Fruit fly (Drosophila melanogaster) whole organism, wandering third instar larva: Measurements from ENCODE around the gene CG45486.
"Not testable (repeated sequence)": the region's sequence is repeated elsewhere in the genome, so short reads cannot be mapped to it uniquely, and the experiment has no call there.

Source experiments
- CG32264 ChIP-seq: fragments of 200-800 bp; sonication (Bioruptor generic); optimal IDR thresholded peaks from 2 replicates; lab custom pipeline; 2016; ENCODE audit warnings: missing biosample characterization, missing genetic modification characterization
- GATAd ChIP-seq: sonication (Bioruptor generic); optimal IDR thresholded peaks from 2 replicates; lab custom pipeline; 2016; ENCODE audit warnings: missing biosample characterization, missing genetic modification characterization
- Hnf4 ChIP-seq: fragments of 200-800 bp; sonication (Bioruptor generic); optimal IDR thresholded peaks from 2 replicates; lab custom pipeline; 2016; ENCODE audit warnings: missing biosample characterization, mild to moderate bottlenecking, missing genetic modification characterization
- Hr78 ChIP-seq: fragments of >200 bp; optimal IDR thresholded peaks from 2 replicates; lab custom pipeline; 2017; ENCODE audit warnings: missing biosample characterization, missing genetic modification characterization
- Hr83 ChIP-seq: fragments of 200-300 bp; sonication (Bioruptor generic); optimal IDR thresholded peaks from 2 replicates; lab custom pipeline; 2016; ENCODE audit warnings: missing biosample characterization, mild to moderate bottlenecking, missing genetic modification characterization, moderate library complexity; ENCODE audit not compliant: poor library complexity, severe bottlenecking
- Mio ChIP-seq: sonication (Bioruptor generic); optimal IDR thresholded peaks from 2 replicates; lab custom pipeline; 2016; ENCODE audit warnings: missing biosample characterization, missing genetic modification characterization
- Myc ChIP-seq: fragments of >200 bp; optimal IDR thresholded peaks from 2 replicates; lab custom pipeline; 2017
- OdsH ChIP-seq: fragments of 200-800 bp; sonication (Bioruptor generic); optimal IDR thresholded peaks from 2 replicates; lab custom pipeline; 2016; ENCODE audit warnings: missing biosample characterization, mild to moderate bottlenecking, missing genetic modification characterization
- Rel ChIP-seq, 2 experiments: fragments of 200-800 bp; sonication (Bioruptor generic) in 1 of 2; optimal IDR thresholded peaks; 2 replicates in 1 of 2; 3 replicates in 1 of 2; lab custom pipeline; 2016 to 2019; ENCODE audit warnings: mild to moderate bottlenecking in 2 of 2, missing biosample characterization in 2 of 2, missing genetic modification characterization in 2 of 2, moderate library complexity in 1 of 2
- Sp1 ChIP-seq: fragments of 200-800 bp; sonication (Bioruptor generic); optimal IDR thresholded peaks from 3 replicates; lab custom pipeline; 2019; ENCODE audit warnings: missing biosample characterization, mild to moderate bottlenecking, missing genetic modification characterization, moderate library complexity
- Vsx2 ChIP-seq: fragments of 200-300, 225-300 bp; sonication (Bioruptor generic); optimal IDR thresholded peaks from 2 replicates; lab custom pipeline; 2018; ENCODE audit warnings: missing biosample characterization, missing genetic modification characterization; ENCODE audit not compliant: partially characterized antibody
- br ChIP-seq: fragments of 200-800 bp; sonication (Bioruptor generic); optimal IDR thresholded peaks from 2 replicates; lab custom pipeline; 2016; ENCODE audit warnings: missing biosample characterization, missing genetic modification characterization
- brk ChIP-seq: fragments of 200-800 bp; sonication (Bioruptor generic); optimal IDR thresholded peaks from 2 replicates; lab custom pipeline; 2016; ENCODE audit warnings: missing biosample characterization, mild to moderate bottlenecking, missing genetic modification characterization
- dsf ChIP-seq: sonication (Bioruptor generic); optimal IDR thresholded peaks from 2 replicates; lab custom pipeline; 2016; ENCODE audit warnings: missing biosample characterization, missing genetic modification characterization, borderline replicate concordance
- ey ChIP-seq: fragments of 200-800 bp; sonication (Bioruptor generic); optimal IDR thresholded peaks from 2 replicates; lab custom pipeline; 2016; ENCODE audit warnings: missing biosample characterization, missing genetic modification characterization
- foxo ChIP-seq, 2 experiments: fragments of 200-800 bp; sonication (Bioruptor generic); optimal IDR thresholded peaks; 2 replicates in 1 of 2; 3 replicates in 1 of 2; lab custom pipeline; 2016 to 2017; ENCODE audit warnings: missing biosample characterization in 2 of 2, missing genetic modification characterization in 2 of 2
- fru ChIP-seq: fragments of 200-800 bp; sonication (Bioruptor generic); optimal IDR thresholded peaks from 3 replicates; lab custom pipeline; 2016; ENCODE audit warnings: missing biosample characterization, mild to moderate bottlenecking, missing genetic modification characterization
- h ChIP-seq: fragments of 200-800 bp; sonication (Bioruptor generic); optimal IDR thresholded peaks from 3 replicates; lab custom pipeline; 2016; ENCODE audit warnings: missing biosample characterization, mild to moderate bottlenecking, missing genetic modification characterization
- jim ChIP-seq: fragments of 175-275, 200-325 bp; sonication (Bioruptor generic); optimal IDR thresholded peaks from 2 replicates; lab custom pipeline; 2016; ENCODE audit warnings: missing biosample characterization, mild to moderate bottlenecking, missing genetic modification characterization
- lola ChIP-seq: fragments of >200 bp; optimal IDR thresholded peaks from 2 replicates; lab custom pipeline; 2017; ENCODE audit warnings: missing biosample characterization, missing genetic modification characterization
- pan ChIP-seq: fragments of >200 bp; optimal IDR thresholded peaks from 2 replicates; lab custom pipeline; 2017
- sage ChIP-seq: fragments of 200-800 bp; sonication (Bioruptor generic); optimal IDR thresholded peaks from 2 replicates; lab custom pipeline; 2016; ENCODE audit warnings: missing biosample characterization, mild to moderate bottlenecking, missing genetic modification characterization
- sv ChIP-seq: fragments of 200-800 bp; sonication (Bioruptor generic); optimal IDR thresholded peaks from 3 replicates; lab custom pipeline; 2016; ENCODE audit warnings: missing biosample characterization, missing genetic modification characterization
- woc ChIP-seq: sonication (Bioruptor generic); optimal IDR thresholded peaks from 2 replicates; lab custom pipeline; 2016; ENCODE audit warnings: missing biosample characterization, mild to moderate bottlenecking, missing genetic modification characterization

The CG45486 gene

DNA sequence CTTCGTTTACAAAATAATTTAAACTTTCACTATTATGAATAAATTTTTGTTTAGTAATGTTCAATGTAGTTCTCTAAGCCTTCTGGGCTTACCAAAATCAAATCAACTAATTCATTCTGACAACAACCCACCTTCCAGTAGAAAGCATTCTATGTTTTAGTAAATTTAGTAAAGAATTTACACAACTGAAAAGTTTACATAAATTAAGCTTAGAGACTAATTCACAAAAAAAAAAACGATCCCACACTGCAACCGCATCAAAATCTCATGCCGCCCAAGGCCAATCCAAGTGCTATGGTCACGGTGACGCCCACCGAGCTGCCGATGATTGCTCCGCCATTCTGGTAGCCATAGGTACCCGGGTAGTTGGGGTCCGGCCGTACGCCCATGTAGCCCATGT lies 24.3 kb upstream of the CG45486 start, which contains the start of gene CG45490:
CG45490 (minus strand) TSS at position 101 of the 400 bp plus-strand sequence.
- TF ChIP-seq Hr83 (GFP tag; lab: Kevin White, UChicago); CG32264; sage (GFP tag; lab: Kevin White, UChicago): not testable (repeated sequence)

dm6 chrX:19929078-19929477 lies 19.2 kb upstream of the CG45486 start, which contains the start of gene CG45489:
TSS of gene CG45489 (minus strand) at chrX:19929178.
- TF ChIP-seq pan (lab: Kevin White, UChicago); Vsx2 (GFP tag; lab: Kevin White, UChicago); br: not testable (repeated sequence)

- not testable (repeated sequence) for TF ChIP-seq Rel (GFP tag; optimal IDR thresholded peaks at IDR 0.05; lab: Kevin White, UChicago); Rel (tag; optimal IDR thresholded peaks at IDR 0.05; lab: Kevin White, UChicago); Vsx2 (GFP tag; lab: Kevin White, UChicago); h (GFP tag; lab: Kevin White, UChicago)
Measured at dm6 chrX:19920335-19920734, 10.4 kb upstream of the CG45486 start, which contains the start of gene CG45488. TSS of gene CG45488 (minus strand) at chrX:19920435.

DNA sequence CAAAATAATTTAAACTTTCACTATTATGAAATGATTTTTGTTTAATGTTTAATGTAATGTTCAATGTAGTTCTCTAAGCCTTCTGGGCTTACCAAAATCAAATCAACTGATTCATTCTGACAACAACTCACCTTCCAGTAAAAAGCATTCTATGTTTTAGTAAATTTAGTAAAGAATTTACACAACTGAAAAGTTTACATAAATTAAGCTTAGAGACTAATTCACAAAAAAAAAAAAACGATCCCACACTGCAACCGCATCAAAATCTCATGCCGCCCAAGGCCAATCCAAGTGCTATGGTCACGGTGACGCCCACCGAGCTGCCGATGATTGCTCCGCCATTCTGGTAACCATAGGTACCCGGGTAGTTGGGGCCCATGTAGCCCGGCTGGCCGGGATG lies 5.3 kb upstream of the CG45486 start, which contains the start of gene CG45487:
CG45487 (minus strand) TSS at position 101 of the 400 bp plus-strand sequence.
- TF ChIP-seq Mio; fru (GFP tag; lab: Kevin White, UChicago); Myc (lab: Kevin White, UChicago): not testable (repeated sequence)

dm6 chrX:19899978-19900377 lies 9.9 kb downstream of the CG45486 start:
- TF ChIP-seq CG32264 (no peak), lola (no peak), Sp1 (GFP tag; lab: Kevin White, UChicago) (no peak), Hr78 (no peak), ey (GFP tag; lab: Kevin White, UChicago) (no peak), Hnf4 (GFP tag; lab: Kevin White, UChicago) (no peak), sv (GFP tag; lab: Kevin White, UChicago) (no peak), Vsx2 (GFP tag; lab: Kevin White, UChicago) (no peak), Rel (GFP tag; optimal IDR thresholded peaks at IDR 0.05; lab: Kevin White, UChicago) (no peak), Rel (tag; optimal IDR thresholded peaks at IDR 0.05; lab: Kevin White, UChicago) (no peak), foxo (GFP tag; optimal IDR thresholded peaks at IDR 0.05; lab: Kevin White, UChicago) (no peak), brk (GFP tag; lab: Kevin White, UChicago) (no peak)

DNA sequence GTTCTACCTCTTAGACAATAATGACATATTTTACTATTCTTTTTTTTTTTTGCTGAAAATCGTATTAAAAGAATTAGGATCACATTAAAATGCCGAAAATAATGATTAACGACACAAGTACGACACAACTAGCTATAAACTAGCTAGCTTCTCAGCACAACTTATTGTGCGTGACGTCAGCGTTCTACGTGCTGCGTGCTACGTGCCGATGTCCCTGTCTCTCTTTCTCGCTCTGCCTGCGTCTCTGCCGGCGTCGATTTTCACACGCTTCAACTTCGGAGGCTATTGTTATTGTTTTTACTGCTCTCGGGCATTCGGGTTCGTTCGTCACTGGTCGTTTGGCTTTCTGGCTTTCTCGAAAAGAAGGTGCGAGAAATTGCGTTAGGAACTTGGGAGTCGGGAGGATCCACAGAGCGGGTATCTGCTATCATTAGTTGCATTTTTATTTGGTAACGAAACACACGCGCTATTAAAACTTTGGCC lies 11.9 kb downstream of the CG45486 start:
- TF ChIP-seq pan (lab: Kevin White, UChicago) (no peak), woc (GFP tag; lab: Kevin White, UChicago) (peak; percentile 45), br (peak; percentile 19)

- TF ChIP-seq woc (GFP tag; lab: Kevin White, UChicago) = peak; percentile 59
- TF ChIP-seq Myc (lab: Kevin White, UChicago) = peak; percentile 72
- TF ChIP-seq Rel (GFP tag; optimal IDR thresholded peaks at IDR 0.05; lab: Kevin White, UChicago) = no peak
- TF ChIP-seq Rel (tag; optimal IDR thresholded peaks at IDR 0.05; lab: Kevin White, UChicago) = no peak
Measured at dm6 chrX:19897328-19897990, 12.5 kb downstream of the CG45486 start.

DNA sequence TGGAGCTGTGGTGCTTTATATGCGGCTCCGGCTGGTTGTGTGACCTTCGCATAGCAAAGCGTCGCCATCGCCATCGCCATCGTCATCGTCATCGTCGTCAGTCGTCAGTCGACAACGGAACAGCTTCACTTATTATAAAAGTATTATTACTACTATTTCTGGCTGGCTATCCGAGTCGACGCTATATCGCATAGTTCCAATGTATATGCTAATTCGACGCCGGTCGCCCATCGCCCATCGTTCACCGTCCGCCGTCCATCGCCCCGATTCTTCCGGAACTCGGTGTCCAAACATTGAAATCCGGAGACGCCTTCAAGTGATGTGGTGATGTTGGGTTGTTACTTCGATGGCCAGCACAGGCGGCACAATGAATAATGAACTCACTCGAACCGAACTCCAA lies 17.8 kb downstream of the CG45486 start:
- TF ChIP-seq Rel (GFP tag; optimal IDR thresholded peaks at IDR 0.05; lab: Kevin White, UChicago) = no peak
- TF ChIP-seq Rel (tag; optimal IDR thresholded peaks at IDR 0.05; lab: Kevin White, UChicago) = no peak
- no peak for TF ChIP-seq brk (GFP tag; lab: Kevin White, UChicago)
- no peak for TF ChIP-seq jim (GFP tag; lab: Kevin White, UChicago)
- no peak for TF ChIP-seq h (GFP tag; lab: Kevin White, UChicago)
- TF ChIP-seq dsf = no peak
- no peak for TF ChIP-seq lola
- no peak for TF ChIP-seq GATAd (GFP tag; lab: Kevin White, UChicago)
- TF ChIP-seq sv (GFP tag; lab: Kevin White, UChicago) = no peak
- TF ChIP-seq OdsH (GFP tag; lab: Kevin White, UChicago) = no peak
